Worm (Caenorhabditis elegans) whole organism, L4/young adult: ENCODE results near the gene tyr-1.

Source experiments
- W03F9.2 ChIP-seq: fragments of 150-350 bp; optimal IDR thresholded peaks from 2 replicates; lab custom pipeline; 2014; ENCODE audit warnings: missing biosample characterization, missing genetic modification characterization
- dao-5 ChIP-seq: sonication (generic microtip); optimal IDR thresholded peaks from 2 replicates; lab custom pipeline; 2016; ENCODE audit warnings: missing genotype, missing genetic modification characterization, moderate library complexity, missing compliant biosample characterization
- him-1 ChIP-seq: sonication (generic microtip); optimal IDR thresholded peaks from 2 replicates; lab custom pipeline; 2016; ENCODE audit warnings: missing genotype, missing genetic modification reagents, missing genetic modification characterization, missing compliant biosample characterization

DNA sequence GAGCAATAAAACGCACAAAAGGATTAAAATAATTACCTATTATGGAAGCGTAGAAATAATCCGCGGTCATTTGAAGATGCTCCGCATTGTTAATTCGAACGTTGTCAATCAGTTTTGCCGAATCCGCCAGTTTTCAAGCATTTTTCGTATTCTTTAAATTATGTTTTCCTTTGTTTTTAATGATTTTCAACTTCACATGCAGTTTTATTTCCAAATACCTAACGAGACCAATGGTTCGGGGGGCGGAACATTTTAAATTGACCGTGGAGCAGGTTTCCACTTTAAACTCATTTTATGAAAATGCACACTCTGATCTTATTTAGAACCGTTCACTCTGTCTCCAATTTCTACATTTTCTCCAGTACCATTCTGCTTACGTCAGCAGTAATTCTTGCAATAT is 21.1 kb downstream of the tyr-1 start, which contains the start of gene ZK688.4:
- TF ChIP-seq him-1 (no peak), W03F9.2 (no peak), dao-5 (tag; lab: Kevin White, UChicago) (no peak)
